Worm (Caenorhabditis elegans) whole organism, L1 larva: ENCODE measurements around the gene acox-1.5.
A peak's percentile ranks its signal among the peaks of the same experiment; 100 is the strongest.

Experiments used
- C16A3.4 ChIP-seq: fragments of 150-350 bp; optimal IDR thresholded peaks from 2 replicates; lab custom pipeline; 2014; ENCODE audit warnings: missing biosample characterization, missing genetic modification characterization
- Y116A8C.19 ChIP-seq: sonication (generic microtip); optimal IDR thresholded peaks from 2 replicates; lab custom pipeline; 2016; ENCODE audit warnings: missing compliant biosample characterization, missing genetic modification characterization, borderline replicate concordance
- aha-1 ChIP-seq: fragments of 150-350 bp; optimal IDR thresholded peaks from 2 replicates; lab custom pipeline; 2014; ENCODE audit warnings: missing biosample characterization, missing genetic modification characterization
- aly-2 ChIP-seq: fragments of 150-350 bp; optimal IDR thresholded peaks from 2 replicates; lab custom pipeline; 2014; ENCODE audit warnings: missing biosample characterization, missing genetic modification characterization
- ama-1 ChIP-seq: fragments of 150-350 bp; optimal IDR thresholded peaks from 2 replicates; lab custom pipeline; 2014
- ceh-63 ChIP-seq: fragments of 200-800 bp; sonication (Bioruptor generic); optimal IDR thresholded peaks from 2 replicates; lab custom pipeline; 2018; ENCODE audit warnings: mild to moderate bottlenecking, missing genetic modification characterization, missing compliant biosample characterization
- ceh-82 ChIP-seq, 3 experiments: fragments of 150-350 bp in 1 of 3; sonication (generic microtip) in 2 of 3; optimal IDR thresholded peaks; 2 replicates each; lab custom pipeline; 2014 to 2017; ENCODE audit warnings: missing biosample characterization in 3 of 3, missing genetic modification characterization in 3 of 3
- ceh-88 ChIP-seq: fragments of 200-800 bp; sonication (Bioruptor generic); IDR thresholded peaks from 2 replicates; pipeline ENCODE4 v1.3.6; 2022; ENCODE audit warnings: missing genetic modification characterization, missing compliant biosample characterization
- ceh-90 ChIP-seq: sonication (generic microtip); optimal IDR thresholded peaks from 2 replicates; lab custom pipeline; 2016; ENCODE audit warnings: missing genetic modification characterization, missing compliant biosample characterization
- dpl-1 ChIP-seq, 3 experiments: fragments of 150-350 bp in 2 of 3; sonication (generic microtip) in 1 of 3; optimal IDR thresholded peaks; 2 replicates each; lab custom pipeline; 2014 to 2017; ENCODE audit warnings: missing biosample characterization in 3 of 3, missing genetic modification characterization in 3 of 3, missing genetic modification reagents in 3 of 3
- dsc-1 ChIP-seq: sonication (generic microtip); optimal IDR thresholded peaks from 2 replicates; lab custom pipeline; 2016; ENCODE audit warnings: mild to moderate bottlenecking, missing genetic modification characterization, missing compliant biosample characterization
- efl-1 ChIP-seq, 4 experiments: fragments of 150-350 bp; optimal IDR thresholded peaks in 3 of 4; peaks in 1 of 4; 1 replicate in 1 of 4; 2 replicates in 3 of 4; lab custom pipeline; 2014; ENCODE audit warnings: missing biosample characterization in 2 of 4, missing genetic modification characterization in 2 of 4, missing genetic modification reagents in 2 of 4
- efl-3 ChIP-seq: fragments of 200-800 bp; sonication (Bioruptor generic); optimal IDR thresholded peaks from 2 replicates; lab custom pipeline; 2018; ENCODE audit warnings: mild to moderate bottlenecking, missing genetic modification characterization, missing compliant biosample characterization
- egl-13 ChIP-seq: sonication (generic microtip); optimal IDR thresholded peaks from 2 replicates; lab custom pipeline; 2016; ENCODE audit warnings: missing genotype, missing genetic modification reagents, missing genetic modification characterization, missing compliant biosample characterization
- elt-2 ChIP-seq: sonication (generic microtip); optimal IDR thresholded peaks from 2 replicates; lab custom pipeline; 2016; ENCODE audit warnings: missing genetic modification characterization, mild to moderate bottlenecking, inconsistent platforms, missing compliant biosample characterization, missing genetic modification reagents
- ets-5 ChIP-seq: fragments of 200-800 bp; sonication (Bioruptor generic); IDR thresholded peaks from 2 replicates; pipeline ENCODE4 v1.3.6; 2022; ENCODE audit warnings: missing genetic modification characterization, missing compliant biosample characterization
- fkh-10 ChIP-seq: sonication (generic microtip); optimal IDR thresholded peaks from 2 replicates; lab custom pipeline; 2017; ENCODE audit warnings: missing biosample characterization, missing genetic modification reagents, missing genetic modification characterization
- fos-1 ChIP-seq: fragments of 150-350 bp; optimal IDR thresholded peaks from 2 replicates; lab custom pipeline; 2014; ENCODE audit warnings: missing biosample characterization, missing genetic modification characterization
- hlh-17 ChIP-seq: fragments of 200-800 bp; sonication (Bioruptor generic); optimal IDR thresholded peaks from 2 replicates; lab custom pipeline; 2018; ENCODE audit warnings: missing genetic modification characterization, mild to moderate bottlenecking, missing compliant biosample characterization, moderate library complexity, borderline replicate concordance
- jun-1 ChIP-seq: fragments of 150-350 bp; optimal IDR thresholded peaks from 2 replicates; lab custom pipeline; 2014; ENCODE audit warnings: missing biosample characterization, missing genetic modification reagents, missing genetic modification characterization
- lin-13 ChIP-seq: fragments of 150-350 bp; optimal IDR thresholded peaks from 2 replicates; lab custom pipeline; 2014; ENCODE audit warnings: missing biosample characterization, missing genetic modification reagents, missing genetic modification characterization
- lin-15B ChIP-seq: fragments of 150-350 bp; sonication (generic microtip); optimal IDR thresholded peaks from 3 replicates; lab custom pipeline; 2014; ENCODE audit warnings: missing biosample characterization, missing genetic modification characterization
- lin-35 ChIP-seq, 2 experiments: fragments of 150-350 bp; optimal IDR thresholded peaks; 2 replicates each; lab custom pipeline; 2014; ENCODE audit warnings: missing biosample characterization in 2 of 2, missing genetic modification characterization in 2 of 2, missing genetic modification reagents in 2 of 2
- lsy-2 ChIP-seq, 2 experiments: fragments of 150-350 bp; optimal IDR thresholded peaks; 2 replicates each; lab custom pipeline; 2014; ENCODE audit warnings: missing biosample characterization in 2 of 2, missing genetic modification characterization in 2 of 2
- mef-2 ChIP-seq: fragments of 150-350 bp; optimal IDR thresholded peaks from 2 replicates; lab custom pipeline; 2014; ENCODE audit warnings: missing biosample characterization, missing genetic modification characterization
- nhr-12 ChIP-seq: sonication (generic microtip); optimal IDR thresholded peaks from 2 replicates; lab custom pipeline; 2017; ENCODE audit warnings: missing biosample characterization, missing genetic modification characterization
- nhr-19 ChIP-seq: fragments of 200-800 bp; sonication (Bioruptor generic); conservative IDR thresholded peaks from 2 replicates; pipeline ENCODE4 v1.3.6; 2022; ENCODE audit warnings: missing genetic modification characterization, missing compliant biosample characterization
- nhr-237 ChIP-seq: fragments of 150-350 bp; optimal IDR thresholded peaks from 2 replicates; lab custom pipeline; 2014; ENCODE audit warnings: missing biosample characterization, missing genetic modification characterization
- nhr-28 ChIP-seq: fragments of 150-350 bp; optimal IDR thresholded peaks from 2 replicates; lab custom pipeline; 2014; ENCODE audit warnings: missing biosample characterization, missing genetic modification characterization
- nhr-47 ChIP-seq: sonication (generic microtip); optimal IDR thresholded peaks from 2 replicates; lab custom pipeline; 2016; ENCODE audit warnings: mild to moderate bottlenecking, missing genetic modification characterization, moderate library complexity, missing compliant biosample characterization
- nhr-71 ChIP-seq: sonication (generic microtip); optimal IDR thresholded peaks from 2 replicates; lab custom pipeline; 2016; ENCODE audit warnings: mild to moderate bottlenecking, missing genetic modification characterization, moderate library complexity, missing compliant biosample characterization
- nhr-76 ChIP-seq: sonication (generic microtip); optimal IDR thresholded peaks from 2 replicates; lab custom pipeline; 2017; ENCODE audit warnings: missing biosample characterization, missing genetic modification characterization
- nhr-77 ChIP-seq: fragments of 150-350 bp; optimal IDR thresholded peaks from 2 replicates; lab custom pipeline; 2014; ENCODE audit warnings: missing biosample characterization, missing genetic modification characterization
- nhr-85 ChIP-seq: sonication (generic microtip); peaks from one replicate; lab custom pipeline; 2016; ENCODE audit warnings: missing genetic modification characterization, inconsistent platforms, missing compliant biosample characterization
- nhr-90 ChIP-seq: sonication (generic microtip); optimal IDR thresholded peaks from 2 replicates; lab custom pipeline; 2016; ENCODE audit warnings: mild to moderate bottlenecking, missing genetic modification characterization, missing compliant biosample characterization; ENCODE audit not compliant: poor library complexity
- pag-3 ChIP-seq: sonication (generic microtip); optimal IDR thresholded peaks from 2 replicates; lab custom pipeline; 2017; ENCODE audit warnings: missing genetic modification characterization, mild to moderate bottlenecking, missing compliant biosample characterization, antibody characterized with exemption, borderline replicate concordance; ENCODE audit not compliant: insufficient read depth
- pqm-1 ChIP-seq: sonication (generic microtip); optimal IDR thresholded peaks from 3 replicates; lab custom pipeline; 2017; ENCODE audit warnings: missing biosample characterization, missing genetic modification characterization
- rnt-1 ChIP-seq: sonication (generic microtip); optimal IDR thresholded peaks from 2 replicates; lab custom pipeline; 2016; ENCODE audit warnings: mild to moderate bottlenecking, missing genetic modification characterization, moderate library complexity, missing compliant biosample characterization
- skn-1 ChIP-seq: fragments of 150-350 bp; optimal IDR thresholded peaks from 2 replicates; lab custom pipeline; 2014; ENCODE audit warnings: missing biosample characterization, missing genetic modification characterization
- tbx-2 ChIP-seq: sonication (generic microtip); optimal IDR thresholded peaks from 2 replicates; lab custom pipeline; 2016; ENCODE audit warnings: missing genetic modification characterization, missing compliant biosample characterization
- tlp-1 ChIP-seq: fragments of 150-350 bp; optimal IDR thresholded peaks from 2 replicates; lab custom pipeline; 2014; ENCODE audit warnings: missing biosample characterization, missing genetic modification characterization
- unc-130 ChIP-seq: fragments of 150-350 bp; optimal IDR thresholded peaks from 2 replicates; lab custom pipeline; 2017; ENCODE audit warnings: missing biosample characterization, missing genetic modification characterization, inconsistent platforms
- unc-30 ChIP-seq: sonication (generic microtip); optimal IDR thresholded peaks from 2 replicates; lab custom pipeline; 2017; ENCODE audit warnings: missing biosample characterization, missing genetic modification characterization
- unc-62 ChIP-seq: fragments of 150-350 bp; optimal IDR thresholded peaks from 2 replicates; lab custom pipeline; 2014; ENCODE audit warnings: missing biosample characterization, missing genetic modification reagents, missing genetic modification characterization
- unc-98 ChIP-seq: fragments of 200-800 bp; sonication (Bioruptor generic); IDR thresholded peaks from 2 replicates; pipeline ENCODE4 v1.3.6; 2022; ENCODE audit warnings: missing genetic modification characterization, missing compliant biosample characterization
- vab-15 ChIP-seq: sonication (generic microtip); optimal IDR thresholded peaks from 2 replicates; lab custom pipeline; 2017; ENCODE audit warnings: missing genotype, mild to moderate bottlenecking, missing genetic modification characterization, missing compliant biosample characterization
- xbp-1 ChIP-seq: sonication (generic microtip); optimal IDR thresholded peaks from 2 replicates; lab custom pipeline; 2016; ENCODE audit warnings: missing genetic modification characterization, missing compliant biosample characterization
- zag-1 ChIP-seq: fragments of 150-350 bp; optimal IDR thresholded peaks from 2 replicates; lab custom pipeline; 2014; ENCODE audit warnings: missing biosample characterization, missing genetic modification characterization

The acox-1.5 gene

DNA sequence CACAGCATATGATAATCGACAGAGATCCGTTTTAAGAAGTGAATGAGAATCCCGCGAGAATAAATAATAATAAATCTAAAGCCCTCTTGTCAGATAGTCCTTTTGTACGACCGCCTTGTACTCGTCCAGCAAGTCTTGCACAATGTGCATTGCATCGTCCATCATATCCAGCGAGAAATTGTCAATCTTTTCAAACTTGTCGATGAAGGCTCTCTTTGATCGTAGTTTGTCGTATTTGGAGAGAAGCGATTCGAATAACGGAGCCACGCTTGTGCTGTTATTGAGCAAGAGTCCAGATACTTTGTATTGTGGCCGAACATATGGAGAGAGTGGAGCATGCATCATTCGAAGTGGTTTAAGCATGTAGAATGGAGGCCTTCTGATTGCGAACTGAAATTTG is 34.6 kb upstream of the acox-1.5 start:
- TF ChIP-seq zag-1 (tag; lab: Kevin White, UChicago) (no peak), dsc-1 (tag; lab: Kevin White, UChicago) (no peak), rnt-1 (tag; lab: Kevin White, UChicago) (peak; percentile 19)

DNA sequence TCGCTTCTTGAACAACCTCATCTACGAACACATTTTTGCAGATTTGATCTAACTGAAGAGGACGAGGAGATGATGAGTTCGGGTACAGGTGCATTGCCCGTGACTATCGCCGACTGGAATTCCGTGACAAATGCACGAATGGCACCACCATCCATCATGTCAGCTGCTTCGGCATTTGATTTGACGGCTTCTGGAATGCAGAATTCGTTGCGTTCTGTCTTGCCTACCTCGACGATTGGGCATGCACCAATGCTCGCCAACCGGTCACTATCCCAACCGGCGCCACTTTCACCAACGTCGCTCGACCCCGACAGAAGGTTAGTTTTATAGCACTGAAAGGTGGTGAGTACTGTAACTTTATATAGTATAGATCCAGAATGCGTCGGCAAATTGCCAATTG is 31.5 kb upstream of the acox-1.5 start:
- no peak for TF ChIP-seq aha-1 (tag; lab: Kevin White, UChicago)
- peak; percentile 43 for TF ChIP-seq ceh-63 (GFP tag; lab: Kevin White, UChicago)

DNA sequence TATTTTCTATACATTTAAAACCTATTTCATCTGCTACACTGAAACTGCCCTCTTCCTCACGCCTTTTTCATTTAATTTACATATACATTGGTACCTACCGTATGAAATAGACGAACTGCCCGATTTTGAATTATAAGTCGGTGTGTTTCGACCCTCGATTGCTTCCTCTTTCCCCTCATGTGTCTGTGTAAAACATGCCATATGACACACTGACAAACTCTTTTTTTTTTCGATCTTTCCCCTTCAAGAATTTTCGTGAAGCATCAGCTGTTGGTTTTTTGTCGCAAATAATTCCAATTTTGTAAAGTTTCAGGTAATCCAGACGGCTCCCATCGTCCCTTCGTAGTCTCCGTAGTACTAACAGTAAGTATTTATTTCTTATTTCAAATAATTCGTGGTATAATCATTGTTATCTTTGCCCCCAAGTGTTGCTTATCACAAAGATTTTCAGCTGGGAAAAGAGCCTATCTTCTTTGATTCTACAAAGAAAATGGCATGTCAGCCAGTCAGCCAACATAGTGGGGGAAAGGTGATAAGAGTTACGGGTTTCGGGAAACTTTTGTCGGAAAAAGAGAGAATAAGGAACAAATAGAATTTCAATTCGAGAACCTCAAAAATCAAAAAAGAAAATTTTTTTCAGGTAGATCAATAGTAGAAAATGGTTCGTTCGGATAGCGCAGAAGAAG is 30.0 kb upstream of the acox-1.5 start:
- TF ChIP-seq hlh-17 (GFP tag; lab: Kevin White, UChicago) = no peak
- no peak for TF ChIP-seq mef-2
- TF ChIP-seq unc-62 (GFP tag; lab: Kevin White, UChicago) = no peak
- TF ChIP-seq nhr-12 = no peak
- no peak for TF ChIP-seq Y116A8C.19 (tag; lab: Kevin White, UChicago)
- 0 out of 2 replicates have a peak, but pooled peaks have one; percentile 1 for TF ChIP-seq nhr-19
- no peak for TF ChIP-seq nhr-77 (tag; lab: Kevin White, UChicago)
- no peak for TF ChIP-seq nhr-90
- no peak for TF ChIP-seq C16A3.4 (tag; lab: Kevin White, UChicago)
- no peak for TF ChIP-seq lin-13 (GFP tag; lab: Kevin White, UChicago)
- TF ChIP-seq nhr-237 (tag; lab: Kevin White, UChicago) = no peak
- no peak for TF ChIP-seq unc-130
- TF ChIP-seq unc-30 (tag; lab: Kevin White, UChicago) = no peak
- no peak for TF ChIP-seq aly-2 (tag; lab: Kevin White, UChicago)
- TF ChIP-seq ets-5 (GFP tag; lab: Robert Waterston, UW) = no peak
- TF ChIP-seq fos-1 (tag; lab: Kevin White, UChicago) = no peak
- TF ChIP-seq fkh-10 (GFP tag; lab: Kevin White, UChicago) = no peak
- TF ChIP-seq tbx-2 (tag; lab: Kevin White, UChicago) = no peak
- no peak for TF ChIP-seq unc-98 (GFP tag; lab: Robert Waterston, UW)
- no peak for TF ChIP-seq aha-1 (tag; lab: Kevin White, UChicago)
- TF ChIP-seq nhr-76 (tag; lab: Kevin White, UChicago) = no peak
- peak; percentile 60 for TF ChIP-seq nhr-85 (tag; lab: Kevin White, UChicago)
- no peak for TF ChIP-seq lin-15B (tag; lab: Kevin White, UChicago)
- TF ChIP-seq ceh-88 (GFP tag; lab: Robert Waterston, UW) = no peak
- peak in 1 of 2 experiments; percentile 27 for TF ChIP-seq lsy-2 (tag; optimal IDR thresholded peaks at IDR 0.05; lab: Kevin White, UChicago)
- no peak for TF ChIP-seq efl-3
- no peak for TF ChIP-seq pag-3
- no peak for TF ChIP-seq egl-13 (tag; lab: Kevin White, UChicago)
- no peak for TF ChIP-seq nhr-28 (tag; lab: Kevin White, UChicago)
- TF ChIP-seq vab-15 (tag; lab: Kevin White, UChicago) = no peak
- no peak for TF ChIP-seq jun-1 (tag; lab: Kevin White, UChicago)
- TF ChIP-seq ceh-82 (tag; optimal IDR thresholded peaks at IDR 0.05; lab: Kevin White, UChicago) = no peak
- no peak for TF ChIP-seq ama-1 (lab: Kevin White, UChicago)
- no peak for TF ChIP-seq dsc-1 (tag; lab: Kevin White, UChicago)
- TF ChIP-seq dpl-1 (GFP tag; optimal IDR thresholded peaks at IDR 0.05; lab: Kevin White, UChicago) = peak in 1 of 3 experiments; percentile 1
- TF ChIP-seq pqm-1 (tag; lab: Kevin White, UChicago) = peak; percentile 83
- peak; percentile 54 for TF ChIP-seq nhr-71 (tag; lab: Kevin White, UChicago)
- no peak for TF ChIP-seq lin-35 (GFP tag; optimal IDR thresholded peaks at IDR 0.05; lab: Kevin White, UChicago)
- TF ChIP-seq elt-2 (tag; lab: Kevin White, UChicago) = peak; percentile 77
- TF ChIP-seq nhr-47 (tag; lab: Kevin White, UChicago) = no peak
- TF ChIP-seq skn-1 (tag; lab: Kevin White, UChicago) = no peak
- no peak for TF ChIP-seq efl-1 (optimal IDR thresholded peaks at IDR 0.05; lab: Kevin White, UChicago)
- peak in 1 of 2 experiments; percentile 90 for TF ChIP-seq efl-1 (GFP tag; optimal IDR thresholded peaks at IDR 0.05 in 1 of 2; lab: Kevin White, UChicago)
- TF ChIP-seq tlp-1 (tag; lab: Kevin White, UChicago) = no peak
- TF ChIP-seq ceh-90 (tag; lab: Kevin White, UChicago) = no peak
- no peak for TF ChIP-seq xbp-1
- TF ChIP-seq zag-1 (tag; lab: Kevin White, UChicago) = no peak
